Worm (Caenorhabditis elegans): Measurements from ENCODE around the gene col-84.

ce11 chrII:11854749-11855148 lies 13.6 kb upstream of the col-84 start:
- TF ChIP-seq attf-5 (GFP tag; optimal IDR thresholded peaks at IDR 0.05) (no peak), B0261.1 (tag; optimal IDR thresholded peaks at IDR 0.05) (no peak), F22D6.2 (tag; optimal IDR thresholded peaks at IDR 0.05) (no peak), K11D2.4 (GFP tag; IDR thresholded peaks at IDR 0.05) (no peak), rec-8 (tag; optimal IDR thresholded peaks at IDR 0.05) (no peak), efl-1 (GFP tag; optimal IDR thresholded peaks at IDR 0.05) (no peak), F37B4.10 (GFP tag; IDR thresholded peaks at IDR 0.05) (no peak), xnd-1 (tag; optimal IDR thresholded peaks at IDR 0.05) (no peak), tbx-9 (tag; optimal IDR thresholded peaks at IDR 0.05; ENCODE audit: borderline replicate concordance) (no peak), snpc-4 (GFP tag; optimal IDR thresholded peaks at IDR 0.05) (no peak), snpc-4 (tag; optimal IDR thresholded peaks at IDR 0.05) (no peak), unc-62 (GFP tag; optimal IDR thresholded peaks at IDR 0.05) (no peak)
